Worm (Caenorhabditis elegans) whole organism, L2 larva: ENCODE measurements around the gene hot-7.

ENCODE experiments used
- aly-2 ChIP-seq: fragments of 150-350 bp; optimal IDR thresholded peaks from 2 replicates; lab custom pipeline; 2014; ENCODE audit warnings: missing biosample characterization, missing genetic modification characterization
- ama-1 ChIP-seq: fragments of 150-350 bp; optimal IDR thresholded peaks from 2 replicates; lab custom pipeline; 2018; ENCODE audit warnings: inconsistent platforms
- zag-1 ChIP-seq: fragments of 150-350 bp; optimal IDR thresholded peaks from 2 replicates; lab custom pipeline; 2014; ENCODE audit warnings: missing biosample characterization, missing genetic modification characterization

DNA sequence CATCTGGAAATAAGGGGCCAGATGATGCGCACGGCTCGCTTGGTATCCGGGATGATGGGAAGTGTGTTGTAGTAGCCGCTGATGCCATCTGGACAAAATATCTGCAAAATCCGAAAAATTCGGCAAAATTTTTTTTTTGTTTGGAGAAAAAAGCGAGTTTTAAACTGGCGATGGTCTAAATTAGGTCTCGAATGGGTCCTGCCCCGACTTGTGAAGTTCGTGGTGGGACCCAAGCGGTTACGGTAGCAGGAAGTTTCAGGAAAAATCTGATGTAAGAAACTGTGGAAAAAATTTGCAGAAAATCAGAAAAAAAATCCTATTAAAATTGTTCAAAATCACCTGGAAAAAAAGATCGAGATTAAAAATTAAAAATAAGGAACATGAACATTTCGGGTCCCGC is 32.3 kb downstream of the hot-7 start, which contains the start of gene jmjd-2:
- TF ChIP-seq aly-2 (tag; lab: Kevin White, UChicago) (no peak), ama-1 (no peak), zag-1 (tag; lab: Kevin White, UChicago) (no peak)
